Fruit fly (Drosophila melanogaster) whole organism, prepupa: ENCODE measurements around the gene CG14515.

ENCODE experiments used
- CG31627 ChIP-seq: fragments of 200-800 bp; sonication (Bioruptor generic); optimal IDR thresholded peaks from 3 replicates; lab custom pipeline; 2016; ENCODE audit warnings: missing biosample characterization, missing genetic modification characterization
- Ets21C ChIP-seq: fragments of 200-800 bp; sonication (Bioruptor generic); optimal IDR thresholded peaks from 3 replicates; lab custom pipeline; 2016; ENCODE audit warnings: missing biosample characterization, missing genetic modification characterization
- acj6 ChIP-seq: fragments of 200-800 bp; sonication (Bioruptor generic); optimal IDR thresholded peaks from 3 replicates; lab custom pipeline; 2016; ENCODE audit warnings: missing biosample characterization, missing genetic modification characterization
- eg ChIP-seq: fragments of 200-800 bp; sonication (Bioruptor generic); IDR thresholded peaks from 3 replicates; pipeline ENCODE4 v1.3.6; 2022; ENCODE audit warnings: missing biosample characterization, missing genetic modification characterization

DNA sequence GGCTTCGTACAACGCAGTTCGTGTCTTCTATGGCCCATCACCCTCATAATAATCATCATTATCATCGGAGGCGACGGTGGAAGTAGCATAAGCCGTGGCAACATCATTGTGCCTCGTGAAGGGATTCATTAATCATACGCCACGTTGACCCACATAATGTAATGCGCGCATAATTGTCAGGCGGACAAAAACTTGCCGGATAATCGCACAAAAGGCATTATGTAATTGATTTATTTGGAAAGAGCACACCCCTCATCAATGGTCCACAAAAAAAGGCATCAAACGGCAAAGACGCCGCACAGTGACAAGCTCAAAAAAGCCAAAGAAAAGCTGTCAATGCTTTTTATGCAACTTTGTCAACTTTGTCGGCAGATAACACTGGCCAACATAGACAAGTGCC is 943 bp downstream of the CG14515 start:
- TF ChIP-seq eg (no peak), acj6 (no peak), Ets21C (no peak), CG31627 (no peak)
